Fruit fly (Drosophila melanogaster): Measurements from ENCODE around the gene GABA-B-R1.

The GABA-B-R1 gene

dm6 chr2L:15066141-15066540 lies 50.0 kb downstream of the GABA-B-R1 start (continued):
- TF ChIP-seq Dll (GFP tag; IDR thresholded peaks at IDR 0.05; ENCODE audit: partially characterized antibody): no peak
- no peak for TF ChIP-seq Nf-YB (GFP tag; optimal IDR thresholded peaks at IDR 0.05)
- TF ChIP-seq Oli (tag; optimal IDR thresholded peaks at IDR 0.05): peak; percentile 23
- TF ChIP-seq kah (GFP tag; optimal IDR thresholded peaks at IDR 0.05): no peak
- TF ChIP-seq CG13624 (GFP tag; optimal IDR thresholded peaks at IDR 0.05): no peak
- TF ChIP-seq CG34376 (GFP tag; optimal IDR thresholded peaks at IDR 0.05): no peak
- TF ChIP-seq Xrp1 (GFP tag; IDR thresholded peaks at IDR 0.05): no peak
- no peak for TF ChIP-seq CG6272 (GFP tag; IDR thresholded peaks at IDR 0.05)
- TF ChIP-seq Sox102F (GFP tag; optimal IDR thresholded peaks at IDR 0.05): peak; percentile 38
- TF ChIP-seq Hsf (GFP tag; optimal IDR thresholded peaks at IDR 0.05): peak; percentile 1
- TF ChIP-seq CG1602 (GFP tag; optimal IDR thresholded peaks at IDR 0.05): no peak
- TF ChIP-seq ro (GFP tag; IDR thresholded peaks at IDR 0.05): no peak
- peak; percentile 0 for TF ChIP-seq CG12155 (GFP tag; optimal IDR thresholded peaks at IDR 0.05)
- no peak for TF ChIP-seq HHEX (GFP tag; optimal IDR thresholded peaks at IDR 0.05)
- TF ChIP-seq Meics (GFP tag; optimal IDR thresholded peaks at IDR 0.05): no peak
- TF ChIP-seq inv (GFP tag; IDR thresholded peaks at IDR 0.05; ENCODE audit: partially characterized antibody): no peak

- TF ChIP-seq pho (GFP tag; optimal IDR thresholded peaks at IDR 0.05) (peak; percentile 16), da (GFP tag; optimal IDR thresholded peaks at IDR 0.05) (peak; percentile 44), Hsf (GFP tag; optimal IDR thresholded peaks at IDR 0.05) (peak; percentile 27), CG10209 (GFP tag; optimal IDR thresholded peaks at IDR 0.05) (no peak), Nf-YB (GFP tag; optimal IDR thresholded peaks at IDR 0.05) (peak; percentile 15), CG42726 (GFP tag; IDR thresholded peaks at IDR 0.05; ENCODE audit: partially characterized antibody) (peak; percentile 86), mld (GFP tag; IDR thresholded peaks at IDR 0.05; ENCODE audit: partially characterized antibody) (peak; percentile 76), Opbp (GFP tag; IDR thresholded peaks at IDR 0.05; ENCODE audit: partially characterized antibody) (peak; percentile 91), Stat92E (GFP tag; optimal IDR thresholded peaks at IDR 0.05) (peak in 1 of 3 experiments; percentile 72), Abd-B (GFP tag; optimal IDR thresholded peaks at IDR 0.05) (peak; percentile 30), CG9932 (GFP tag; IDR thresholded peaks at IDR 0.05) (peak; percentile 62), crp (GFP tag; optimal IDR thresholded peaks at IDR 0.05) (peak; percentile 9 to 84), ac (GFP tag; optimal IDR thresholded peaks at IDR 0.05) (no peak), Drgx (GFP tag; IDR thresholded peaks at IDR 0.05) (no peak), mirr (GFP tag; optimal IDR thresholded peaks at IDR 0.05) (peak; percentile 77), Ets65A (GFP tag) (peak; percentile 92), tap (tag; optimal IDR thresholded peaks at IDR 0.05) (peak; percentile 29), CG32767 (GFP tag; IDR thresholded peaks at IDR 0.05) (peak; percentile 100), psq (GFP tag; optimal IDR thresholded peaks at IDR 0.05) (peak; percentile 49), zfh2 (GFP tag; optimal IDR thresholded peaks at IDR 0.05) (no peak), disco-r (GFP tag; optimal IDR thresholded peaks at IDR 0.05) (peak; percentile 7), Jarid2 (GFP tag; optimal IDR thresholded peaks at IDR 0.05) (no peak), D19A (tag; optimal IDR thresholded peaks at IDR 0.05) (peak; percentile 51), BtbVII (GFP tag; optimal IDR thresholded peaks at IDR 0.05) (peak; percentile 7), Fer1 (GFP tag; optimal IDR thresholded peaks at IDR 0.05) (peak; percentile 76), CG6791 (GFP tag; IDR thresholded peaks at IDR 0.05; ENCODE audit: partially characterized antibody) (peak; percentile 81), CG13894 (tag; optimal IDR thresholded peaks at IDR 0.05) (peak; percentile 80), CG14014 (GFP tag; IDR thresholded peaks at IDR 0.05) (no peak; the same call in 1 of the 2 replicates), ssp (GFP tag; IDR thresholded peaks at IDR 0.05) (no peak), CG3726 (GFP tag; IDR thresholded peaks at IDR 0.05) (no peak), her (GFP tag; optimal IDR thresholded peaks at IDR 0.05) (peak; percentile 76), CG11696 (GFP tag; IDR thresholded peaks at IDR 0.05) (no peak), pzg (GFP tag; optimal IDR thresholded peaks at IDR 0.05) (peak; percentile 99), CG11085 (GFP tag; IDR thresholded peaks at IDR 0.05) (peak; percentile 31; the same call in 1 of the 2 replicates), CG4424 (GFP tag; optimal IDR thresholded peaks at IDR 0.05) (peak; percentile 5), Dll (GFP tag; IDR thresholded peaks at IDR 0.05; ENCODE audit: partially characterized antibody) (peak; percentile 85)
Observed at dm6 chr2L:15067832-15068231, 51.7 kb downstream of the GABA-B-R1 start.
